Worm (Caenorhabditis elegans) whole organism, early embryonic: ENCODE results near the gene lipl-1.

Experiments used
- B0310.2 ChIP-seq: sonication (generic microtip); optimal IDR thresholded peaks from 2 replicates; lab custom pipeline; 2016; ENCODE audit warnings: mild to moderate bottlenecking, missing genetic modification characterization, missing compliant biosample characterization
- F13C5.2 ChIP-seq: sonication (generic microtip); optimal IDR thresholded peaks from 2 replicates; lab custom pipeline; 2017; ENCODE audit warnings: mild to moderate bottlenecking, missing genetic modification characterization, inconsistent platforms, missing compliant biosample characterization
- aly-1 ChIP-seq: sonication (generic microtip); optimal IDR thresholded peaks from 2 replicates; lab custom pipeline; 2016; ENCODE audit warnings: missing genetic modification characterization, missing compliant biosample characterization
- ama-1 ChIP-seq: fragments of 150-350 bp; optimal IDR thresholded peaks from 2 replicates; lab custom pipeline; 2014
- ceh-13 ChIP-seq: fragments of 200-800 bp; sonication (Bioruptor generic); optimal IDR thresholded peaks from 2 replicates; lab custom pipeline; 2018; ENCODE audit warnings: mild to moderate bottlenecking, missing genetic modification characterization, missing compliant biosample characterization
- ceh-36 ChIP-seq: sonication (generic microtip); optimal IDR thresholded peaks from 2 replicates; lab custom pipeline; 2016; ENCODE audit warnings: missing genetic modification characterization, inconsistent platforms, missing compliant biosample characterization
- ets-7 ChIP-seq: sonication (generic microtip); optimal IDR thresholded peaks from 2 replicates; lab custom pipeline; 2016; ENCODE audit warnings: missing genotype, missing genetic modification characterization, missing compliant biosample characterization
- flt-1 ChIP-seq: fragments of 200-800 bp; sonication (Bioruptor generic); IDR thresholded peaks from 2 replicates; pipeline ENCODE4 v1.3.6; 2022; ENCODE audit warnings: missing genetic modification characterization, missing compliant biosample characterization
- hmbx-1 ChIP-seq: sonication (generic microtip); optimal IDR thresholded peaks from 2 replicates; lab custom pipeline; 2016; ENCODE audit warnings: mild to moderate bottlenecking, missing genetic modification characterization, missing compliant biosample characterization
- hmg-4 ChIP-seq: fragments of 200-800 bp; sonication (Bioruptor generic); optimal IDR thresholded peaks from 2 replicates; lab custom pipeline; 2018; ENCODE audit warnings: mild to moderate bottlenecking, missing genetic modification characterization, missing compliant biosample characterization
- hnd-1 ChIP-seq: sonication (generic microtip); optimal IDR thresholded peaks from 2 replicates; lab custom pipeline; 2016; ENCODE audit warnings: missing genetic modification characterization, missing compliant biosample characterization
- pes-1 ChIP-seq: fragments of 200-800 bp; sonication (Bioruptor generic); IDR thresholded peaks from 2 replicates; pipeline ENCODE4 v1.3.6; 2022; ENCODE audit warnings: missing genetic modification reagents, missing genetic modification characterization, missing compliant biosample characterization
- scrt-1 ChIP-seq: fragments of 200-800 bp; sonication (Bioruptor generic); IDR thresholded peaks from 2 replicates; pipeline ENCODE4 v1.3.6; 2022; ENCODE audit warnings: missing genetic modification characterization, missing compliant biosample characterization
- sea-1 ChIP-seq: fragments of 200-800 bp; sonication (Bioruptor generic); conservative IDR thresholded peaks from 2 replicates; pipeline ENCODE4 v1.3.6; 2022; ENCODE audit warnings: missing genetic modification characterization, missing compliant biosample characterization
- tbx-11 ChIP-seq: fragments of 200-800 bp; sonication (Bioruptor generic); IDR thresholded peaks from 2 replicates; pipeline ENCODE4 v1.3.6; 2022; ENCODE audit warnings: missing genetic modification characterization, missing compliant biosample characterization
- tbx-37 ChIP-seq: fragments of 200-800 bp; sonication (Bioruptor generic); conservative IDR thresholded peaks from 2 replicates; pipeline ENCODE4 v1.3.6; 2022; ENCODE audit warnings: missing genetic modification reagents, missing genetic modification characterization, missing compliant biosample characterization
- tra-4 ChIP-seq: sonication (generic microtip); optimal IDR thresholded peaks from 2 replicates; lab custom pipeline; 2017; ENCODE audit warnings: missing genetic modification characterization, missing compliant biosample characterization

lipl-1 gene

ce11 chrV:12952287-12952686 is 32.5 kb downstream of the lipl-1 start, which contains the start of gene pqn-68:
pqn-68 (plus strand) TSS chrV:12952636.
- TF ChIP-seq aly-1 (tag; lab: Kevin White, UChicago) (no peak), ceh-13 (no peak), ama-1 (lab: Kevin White, UChicago) (no peak), hmbx-1 (tag; lab: Kevin White, UChicago) (no peak), pes-1 (GFP tag; lab: Robert Waterston, UW) (no peak), tra-4 (tag; lab: Kevin White, UChicago) (no peak), tbx-11 (GFP tag; lab: Robert Waterston, UW) (no peak), F13C5.2 (tag; lab: Kevin White, UChicago) (no peak), ceh-36 (tag; lab: Kevin White, UChicago) (no peak), flt-1 (GFP tag; lab: Robert Waterston, UW) (no peak), sea-1 (no peak), hmg-4 (GFP tag; lab: Kevin White, UChicago) (no peak), scrt-1 (GFP tag; lab: Robert Waterston, UW) (no peak), B0310.2 (no peak), hnd-1 (tag; lab: Kevin White, UChicago) (no peak), tbx-37 (GFP tag; lab: Robert Waterston, UW) (no peak; the same call in 1 of the 2 replicates), ets-7 (no peak)

- no peak for TF ChIP-seq flt-1 (GFP tag; lab: Robert Waterston, UW)
Measured at ce11 chrV:12953702-12954101, 33.9 kb downstream of the lipl-1 start, which contains the start of gene eif-3.K. eif-3.K (plus strand) TSS chrV:12954002.

- no peak for TF ChIP-seq F13C5.2 (tag; lab: Kevin White, UChicago)
- TF ChIP-seq aly-1 (tag; lab: Kevin White, UChicago): no peak
Measured at ce11 chrV:12954261-12954660, 34.5 kb downstream of the lipl-1 start.

ce11 chrV:12961085-12961560 is 41.3 kb downstream of the lipl-1 start, which contains the start of gene mpst-7:
mpst-7 (minus strand) TSS chrV:12961135.
- no peak for TF ChIP-seq flt-1 (GFP tag; lab: Robert Waterston, UW)
- no peak for TF ChIP-seq hmbx-1 (tag; lab: Kevin White, UChicago)
- no peak for TF ChIP-seq tra-4 (tag; lab: Kevin White, UChicago)
- TF ChIP-seq aly-1 (tag; lab: Kevin White, UChicago): no peak
- TF ChIP-seq ceh-36 (tag; lab: Kevin White, UChicago): no peak
- no peak for TF ChIP-seq ets-7
- no peak for TF ChIP-seq sea-1
- no peak for TF ChIP-seq ama-1 (lab: Kevin White, UChicago)
- no peak for TF ChIP-seq hnd-1 (tag; lab: Kevin White, UChicago)
- no peak for TF ChIP-seq tbx-11 (GFP tag; lab: Robert Waterston, UW)
- TF ChIP-seq tbx-37 (GFP tag; lab: Robert Waterston, UW): no peak

- TF ChIP-seq F13C5.2 (tag; lab: Kevin White, UChicago): no peak
- no peak for TF ChIP-seq aly-1 (tag; lab: Kevin White, UChicago)
- TF ChIP-seq ets-7: no peak
- no peak for TF ChIP-seq hmbx-1 (tag; lab: Kevin White, UChicago)
- TF ChIP-seq ama-1 (lab: Kevin White, UChicago): no peak
- TF ChIP-seq pes-1 (GFP tag; lab: Robert Waterston, UW): no peak
- no peak for TF ChIP-seq flt-1 (GFP tag; lab: Robert Waterston, UW)
- TF ChIP-seq tra-4 (tag; lab: Kevin White, UChicago): no peak
- TF ChIP-seq B0310.2: no peak
- no peak for TF ChIP-seq scrt-1 (GFP tag; lab: Robert Waterston, UW)
Measured at ce11 chrV:12963192-12963591, 43.4 kb downstream of the lipl-1 start, which contains the start of gene hrg-9. hrg-9 (minus strand) TSS chrV:12963343.

ce11 chrV:12964076-12964475 is 44.3 kb downstream of the lipl-1 start, which contains the start of gene srd-35:
srd-35 (plus strand) TSS chrV:12964376.
- TF ChIP-seq ama-1 (lab: Kevin White, UChicago) (no peak), B0310.2 (no peak), scrt-1 (GFP tag; lab: Robert Waterston, UW) (no peak), tbx-37 (GFP tag; lab: Robert Waterston, UW) (no peak), tra-4 (tag; lab: Kevin White, UChicago) (no peak), tbx-11 (GFP tag; lab: Robert Waterston, UW) (no peak), flt-1 (GFP tag; lab: Robert Waterston, UW) (no peak)

ce11 chrV:12967110-12967509 is 47.3 kb downstream of the lipl-1 start, which contains the start of gene R186.3:
R186.3 (minus strand) TSS chrV:12967210.
- TF ChIP-seq aly-1 (tag; lab: Kevin White, UChicago): no peak
- no peak for TF ChIP-seq B0310.2
- TF ChIP-seq ceh-36 (tag; lab: Kevin White, UChicago): no peak
- no peak for TF ChIP-seq tbx-11 (GFP tag; lab: Robert Waterston, UW)
- no peak for TF ChIP-seq ets-7
- TF ChIP-seq sea-1: no peak
- TF ChIP-seq ceh-13: no peak
- TF ChIP-seq F13C5.2 (tag; lab: Kevin White, UChicago): no peak
- TF ChIP-seq hnd-1 (tag; lab: Kevin White, UChicago): no peak
- no peak for TF ChIP-seq ama-1 (lab: Kevin White, UChicago)
- no peak for TF ChIP-seq scrt-1 (GFP tag; lab: Robert Waterston, UW)
- TF ChIP-seq hmg-4 (GFP tag; lab: Kevin White, UChicago): no peak
- no peak for TF ChIP-seq hmbx-1 (tag; lab: Kevin White, UChicago)
- TF ChIP-seq pes-1 (GFP tag; lab: Robert Waterston, UW): no peak
- TF ChIP-seq flt-1 (GFP tag; lab: Robert Waterston, UW): no peak

- TF ChIP-seq tbx-37 (GFP tag; lab: Robert Waterston, UW) (0 out of 2 replicates have a peak, but pooled peaks have one; percentile 28), F13C5.2 (tag; lab: Kevin White, UChicago) (peak; percentile 13)
Measured at ce11 chrV:12967925-12968327, 48.1 kb downstream of the lipl-1 start, which contains the start of gene R186.8. R186.8 (minus strand) TSS chrV:12967982.
